Fruit fly (Drosophila melanogaster): ENCODE measurements around the gene primo-1.

The primo-1 gene

DNA sequence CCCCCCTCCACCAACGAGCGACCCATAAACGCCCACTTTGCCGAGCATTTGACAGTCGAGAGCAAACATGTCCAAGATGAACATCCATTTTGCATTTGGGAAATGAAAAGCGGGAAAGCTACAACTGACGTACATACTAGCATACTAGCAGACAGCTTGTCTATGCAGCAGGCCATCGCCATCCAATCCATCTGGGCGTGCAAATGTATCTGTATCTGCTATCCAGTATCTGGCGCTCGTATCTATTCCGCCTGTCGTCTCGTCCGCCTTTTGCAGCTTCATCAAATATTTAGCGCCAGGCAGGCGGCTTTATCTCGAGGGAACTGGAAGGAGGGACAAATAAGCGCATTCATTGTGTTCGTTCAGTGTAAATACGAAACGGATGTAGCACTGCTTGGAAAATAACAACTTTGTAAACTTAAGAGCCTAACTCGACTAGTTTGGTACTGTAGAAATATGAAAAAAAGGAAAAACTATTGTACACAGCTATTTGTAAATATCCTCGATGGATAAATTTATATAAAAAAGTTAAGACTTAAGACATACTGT is 2.4 kb upstream of the primo-1 start (continued):
- TF ChIP-seq kay (GFP tag; optimal IDR thresholded peaks at IDR 0.05) (no peak), CG11085 (GFP tag; IDR thresholded peaks at IDR 0.05) (no peak), Chrac-16 (GFP tag; optimal IDR thresholded peaks at IDR 0.05) (no peak), Rfx (GFP tag; IDR thresholded peaks at IDR 0.05) (0 out of 2 replicates have a peak, but pooled peaks have one; percentile 12), CG17802 (tag; optimal IDR thresholded peaks at IDR 0.05) (peak; percentile 26), sqz (GFP tag; optimal IDR thresholded peaks at IDR 0.05) (peak; percentile 12), btn (GFP tag; optimal IDR thresholded peaks at IDR 0.05) (no peak), jing (GFP tag; optimal IDR thresholded peaks at IDR 0.05) (no peak), CG3838 (GFP tag; optimal IDR thresholded peaks at IDR 0.05) (no peak), Mes4 (GFP tag; optimal IDR thresholded peaks at IDR 0.05) (no peak), stc (GFP tag; IDR thresholded peaks at IDR 0.05) (0 out of 2 replicates have a peak, but pooled peaks have one; percentile 15), CG5953 (GFP tag; IDR thresholded peaks at IDR 0.05) (peak; percentile 47; the same call in 1 of the 2 replicates), Spps (tag; optimal IDR thresholded peaks at IDR 0.05) (no peak), CG10366 (GFP tag; IDR thresholded peaks at IDR 0.05) (no peak), CG15073 (GFP tag; optimal IDR thresholded peaks at IDR 0.05) (no peak), CG6175 (GFP tag; IDR thresholded peaks at IDR 0.05) (no peak), bbx (GFP tag; IDR thresholded peaks at IDR 0.05; ENCODE audit: partially characterized antibody) (no peak), D19B (GFP tag; optimal IDR thresholded peaks at IDR 0.05) (no peak), Antp (GFP tag; optimal IDR thresholded peaks at IDR 0.05) (no peak), Atf-2 (GFP tag; optimal IDR thresholded peaks at IDR 0.05) (no peak), Nf-YC (tag; optimal IDR thresholded peaks at IDR 0.05) (no peak), odd (GFP tag; optimal IDR thresholded peaks at IDR 0.05) (no peak), fd64A (GFP tag; optimal IDR thresholded peaks at IDR 0.05) (peak; percentile 13), scrt (GFP tag; optimal IDR thresholded peaks at IDR 0.05) (no peak), CG17912 (GFP tag; optimal IDR thresholded peaks at IDR 0.05) (no peak), da (GFP tag; optimal IDR thresholded peaks at IDR 0.05) (no peak), CG33557 (GFP tag; optimal IDR thresholded peaks at IDR 0.05) (peak; percentile 14), gem (tag; optimal IDR thresholded peaks at IDR 0.05) (peak; percentile 7), CG6254 (GFP tag; optimal IDR thresholded peaks at IDR 0.05) (no peak), ken (GFP tag; IDR thresholded peaks at IDR 0.05) (no peak), CG42726 (GFP tag; IDR thresholded peaks at IDR 0.05; ENCODE audit: partially characterized antibody) (no peak), CG7556 (GFP tag; optimal IDR thresholded peaks at IDR 0.05) (no peak), CG3065 (GFP tag; optimal IDR thresholded peaks at IDR 0.05) (no peak), zen2 (GFP tag; IDR thresholded peaks at IDR 0.05; ENCODE audit: partially characterized antibody) (0 out of 3 replicates have a peak, but pooled peaks have one; percentile 12), CG18764 (GFP tag; optimal IDR thresholded peaks at IDR 0.05) (no peak), Myb (GFP tag; optimal IDR thresholded peaks at IDR 0.05) (no peak), CG1832 (GFP tag; optimal IDR thresholded peaks at IDR 0.05) (no peak), D19A (tag; optimal IDR thresholded peaks at IDR 0.05) (no peak), BEAF-32 (GFP tag; optimal IDR thresholded peaks at IDR 0.05) (no peak), CG14710 (tag; optimal IDR thresholded peaks at IDR 0.05) (no peak), vfl (GFP tag; optimal IDR thresholded peaks at IDR 0.05) (no peak), CG10321 (GFP tag; IDR thresholded peaks at IDR 0.05) (no peak), maf-S (GFP tag; optimal IDR thresholded peaks at IDR 0.05) (peak; percentile 1), CG32767 (GFP tag; IDR thresholded peaks at IDR 0.05) (no peak), pan (optimal IDR thresholded peaks at IDR 0.05) (no peak), pan (GFP tag; optimal IDR thresholded peaks at IDR 0.05 in 1 of 2, IDR thresholded peaks at IDR 0.05 in 1 of 2) (no peak), Dll (GFP tag; IDR thresholded peaks at IDR 0.05; ENCODE audit: partially characterized antibody) (no peak), CG17359 (tag; optimal IDR thresholded peaks at IDR 0.05) (no peak), gfzf (GFP tag; optimal IDR thresholded peaks at IDR 0.05) (no peak), Ssrp (tag; optimal IDR thresholded peaks at IDR 0.05) (no peak), CG4404 (GFP tag; IDR thresholded peaks at IDR 0.05) (no peak)
